Worm (Caenorhabditis elegans) whole organism, L1 larva: Measurements from ENCODE around the gene K09E2.1.

Source experiments
- nhr-28 ChIP-seq: fragments of 150-350 bp; optimal IDR thresholded peaks from 2 replicates; lab custom pipeline; 2014; ENCODE audit warnings: missing biosample characterization, missing genetic modification characterization
- nhr-76 ChIP-seq: sonication (generic microtip); optimal IDR thresholded peaks from 2 replicates; lab custom pipeline; 2017; ENCODE audit warnings: missing biosample characterization, missing genetic modification characterization

- TF ChIP-seq nhr-28 (tag; lab: Kevin White, UChicago) (no peak), nhr-76 (tag; lab: Kevin White, UChicago) (no peak)
Observed at ce11 chrX:8721273-8721672, 39.6 kb downstream of the K09E2.1 start.
